Worm (Caenorhabditis elegans): ENCODE data around the gene ZK637.4.

ZK637.4 gene

DNA sequence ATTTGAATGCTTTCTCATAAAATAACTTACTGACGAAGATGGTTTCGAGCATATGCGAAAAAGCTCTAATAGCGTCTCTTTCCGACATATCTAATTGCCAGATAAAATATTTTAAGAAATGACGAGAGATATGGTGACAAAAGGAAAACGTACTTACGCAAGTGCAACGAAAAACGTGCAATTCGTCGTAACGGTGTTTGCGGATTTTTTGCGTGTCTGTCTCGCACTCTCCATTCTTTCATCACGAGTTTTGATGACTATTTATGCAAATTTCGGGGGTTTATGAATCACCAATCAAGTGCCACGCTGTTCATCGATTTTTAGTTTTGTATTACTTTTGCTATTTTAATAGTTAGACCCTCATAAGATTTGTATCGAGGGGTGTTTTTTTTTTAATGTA, 4.6 kb upstream of the ZK637.4 start, which contains the start of gene ZK637.14 (continued):
- TF ChIP-seq pqm-1 (tag; optimal IDR thresholded peaks at IDR 0.05) (no peak), ztf-4 (tag; optimal IDR thresholded peaks at IDR 0.05) (no peak), lin-39 (tag; optimal IDR thresholded peaks at IDR 0.05) (no peak), lin-15B (tag; optimal IDR thresholded peaks at IDR 0.05) (no peak), swsn-7 (tag; optimal IDR thresholded peaks at IDR 0.05) (peak; percentile 55), ceh-88 (GFP tag; IDR thresholded peaks at IDR 0.05) (no peak), fkh-4 (tag; optimal IDR thresholded peaks at IDR 0.05; ENCODE audit: borderline replicate concordance) (no peak), xbp-1 (tag; optimal IDR thresholded peaks at IDR 0.05) (peak; percentile 33), lin-35 (GFP tag; optimal IDR thresholded peaks at IDR 0.05) (peak; percentile 61 to 74), isw-1 (GFP tag; IDR thresholded peaks at IDR 0.05) (peak; percentile 26), ces-1 (GFP tag; optimal IDR thresholded peaks at IDR 0.05) (no peak), pax-3 (tag; optimal IDR thresholded peaks at IDR 0.05) (peak; percentile 4), nhr-19 (GFP tag; conservative IDR thresholded peaks at IDR 0.05) (peak; percentile 51), nhr-237 (tag; optimal IDR thresholded peaks at IDR 0.05) (no peak), tbx-2 (tag; optimal IDR thresholded peaks at IDR 0.05) (peak; percentile 20), jun-1 (tag; optimal IDR thresholded peaks at IDR 0.05) (peak; percentile 48), dsc-1 (tag; optimal IDR thresholded peaks at IDR 0.05) (peak; percentile 38), unc-98 (GFP tag; IDR thresholded peaks at IDR 0.05) (no peak), F16B12.6 (tag; optimal IDR thresholded peaks at IDR 0.05) (peak; percentile 91), aha-1 (tag; optimal IDR thresholded peaks at IDR 0.05) (no peak), lir-3 (tag; optimal IDR thresholded peaks at IDR 0.05; ENCODE audit: poor library complexity) (peak; percentile 39), ama-1 (optimal IDR thresholded peaks at IDR 0.05) (no peak), hpl-2 (GFP tag; optimal IDR thresholded peaks at IDR 0.05) (no peak), C04F5.9 (tag; optimal IDR thresholded peaks at IDR 0.05) (peak; percentile 41), aly-2 (tag; optimal IDR thresholded peaks at IDR 0.05) (no peak), C16A3.4 (tag; optimal IDR thresholded peaks at IDR 0.05) (peak; percentile 38), ceh-8 (GFP tag; optimal IDR thresholded peaks at IDR 0.05) (peak; percentile 3), grh-1 (GFP tag; IDR thresholded peaks at IDR 0.05) (no peak), ceh-90 (tag; optimal IDR thresholded peaks at IDR 0.05) (no peak), ets-5 (GFP tag; IDR thresholded peaks at IDR 0.05) (no peak), tlp-1 (tag; optimal IDR thresholded peaks at IDR 0.05) (no peak), fos-1 (tag; optimal IDR thresholded peaks at IDR 0.05) (peak; percentile 25), fkh-8 (tag; optimal IDR thresholded peaks at IDR 0.05) (peak; percentile 60), egl-27 (tag; optimal IDR thresholded peaks at IDR 0.05) (no peak), snu-23 (GFP tag; optimal IDR thresholded peaks at IDR 0.05) (peak; percentile 76), lsy-2 (tag; optimal IDR thresholded peaks at IDR 0.05) (peak; percentile 69 to 73), snpc-4 (tag; optimal IDR thresholded peaks at IDR 0.05) (no peak), rnt-1 (tag; optimal IDR thresholded peaks at IDR 0.05) (no peak), skn-1 (tag; optimal IDR thresholded peaks at IDR 0.05) (peak; percentile 89), zag-1 (tag; optimal IDR thresholded peaks at IDR 0.05) (no peak), vab-15 (tag; optimal IDR thresholded peaks at IDR 0.05) (no peak), zip-4 (GFP tag; optimal IDR thresholded peaks at IDR 0.05) (no peak)

- TF ChIP-seq zag-1 (tag; optimal IDR thresholded peaks at IDR 0.05) = no peak
- peak; percentile 18 for TF ChIP-seq nhr-85 (tag)
Observed at ce11 chrIII:8889931-8890330, 3.6 kb upstream of the ZK637.4 start, which contains the start of gene lnkn-1. Gene lnkn-1, plus strand, starts transcription at chrIII:8890231.

ce11 chrIII:8894782-8895181, 1.2 kb downstream of the ZK637.4 start, which contains the start of gene asna-1:
Gene asna-1, plus strand, starts transcription at chrIII:8895082.
- TF ChIP-seq rnt-1 (tag; optimal IDR thresholded peaks at IDR 0.05) (no peak), ama-1 (optimal IDR thresholded peaks at IDR 0.05) (no peak), zip-4 (GFP tag; optimal IDR thresholded peaks at IDR 0.05) (no peak), lin-14 (GFP tag; optimal IDR thresholded peaks at IDR 0.05) (no peak), elt-2 (tag; optimal IDR thresholded peaks at IDR 0.05) (no peak), C04F5.9 (tag; optimal IDR thresholded peaks at IDR 0.05) (no peak), mab-9 (GFP tag; IDR thresholded peaks at IDR 0.05) (no peak), xbp-1 (tag; optimal IDR thresholded peaks at IDR 0.05) (no peak), zag-1 (tag; optimal IDR thresholded peaks at IDR 0.05) (no peak), ceh-90 (tag; optimal IDR thresholded peaks at IDR 0.05) (no peak), ets-5 (GFP tag; IDR thresholded peaks at IDR 0.05) (no peak), hlh-4 (tag; optimal IDR thresholded peaks at IDR 0.05) (no peak), ceh-63 (GFP tag; optimal IDR thresholded peaks at IDR 0.05) (no peak), ceh-8 (GFP tag; optimal IDR thresholded peaks at IDR 0.05) (no peak), ceh-88 (GFP tag; IDR thresholded peaks at IDR 0.05) (no peak), F16B12.6 (tag; optimal IDR thresholded peaks at IDR 0.05) (no peak), egl-13 (tag; optimal IDR thresholded peaks at IDR 0.05) (no peak), ztf-4 (tag; optimal IDR thresholded peaks at IDR 0.05) (no peak), dsc-1 (tag; optimal IDR thresholded peaks at IDR 0.05) (no peak), ztf-11 (tag; optimal IDR thresholded peaks at IDR 0.05) (no peak)

Measured in whole organism, L1 larva.